Fruit fly (Drosophila melanogaster): ENCODE data around the gene Alg11.

DNA sequence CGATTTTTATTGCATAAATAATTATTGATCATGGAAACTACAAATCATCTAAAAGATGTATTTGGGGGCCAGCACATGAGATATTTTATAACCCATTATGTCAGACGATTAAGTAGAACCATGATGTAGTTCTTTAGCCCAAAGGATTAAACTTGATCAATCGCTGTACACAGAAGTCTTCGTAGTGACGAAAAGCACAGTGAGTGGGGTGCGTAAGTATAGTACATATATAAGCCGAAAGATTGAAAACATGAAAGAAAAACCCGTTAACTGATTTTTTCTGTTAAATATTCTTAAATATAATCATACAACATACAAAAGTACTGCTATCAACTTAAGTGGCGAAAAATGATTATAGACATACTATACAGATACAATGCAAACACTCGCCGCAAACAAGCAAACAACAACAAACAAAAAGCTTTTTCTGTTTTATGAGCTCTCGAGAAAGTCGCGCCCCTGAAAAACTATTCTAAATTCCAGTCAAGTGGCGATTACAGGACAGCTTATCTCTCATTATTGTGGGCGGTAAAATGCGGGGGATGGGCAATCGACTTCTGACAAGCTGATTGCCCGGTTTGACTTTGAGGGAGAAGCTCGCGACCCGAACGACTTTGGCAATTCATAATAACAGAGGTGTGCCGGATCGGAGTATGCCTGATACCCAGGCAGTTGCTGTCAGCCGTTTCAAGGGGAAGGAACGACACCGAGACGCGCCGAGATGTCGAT, 10.8 kb downstream of the Alg11 start, which contains the start of gene CG32444:
- no peak for TF ChIP-seq h (GFP tag; optimal IDR thresholded peaks at IDR 0.05)
- TF ChIP-seq CrebA (GFP tag; optimal IDR thresholded peaks at IDR 0.05; ENCODE audit: borderline replicate concordance) = no peak
- TF ChIP-seq br (GFP tag; optimal IDR thresholded peaks at IDR 0.05) = no peak
- TF ChIP-seq psq (GFP tag; optimal IDR thresholded peaks at IDR 0.05) = no peak
- TF ChIP-seq tai (GFP tag; optimal IDR thresholded peaks at IDR 0.05) = no peak
- TF ChIP-seq N (GFP tag; optimal IDR thresholded peaks at IDR 0.05) = no peak
